Fruit fly (Drosophila melanogaster): ENCODE measurements around the gene CG13116.
A peak's percentile ranks its signal among the peaks of the same experiment; 100 is the strongest.

DNA sequence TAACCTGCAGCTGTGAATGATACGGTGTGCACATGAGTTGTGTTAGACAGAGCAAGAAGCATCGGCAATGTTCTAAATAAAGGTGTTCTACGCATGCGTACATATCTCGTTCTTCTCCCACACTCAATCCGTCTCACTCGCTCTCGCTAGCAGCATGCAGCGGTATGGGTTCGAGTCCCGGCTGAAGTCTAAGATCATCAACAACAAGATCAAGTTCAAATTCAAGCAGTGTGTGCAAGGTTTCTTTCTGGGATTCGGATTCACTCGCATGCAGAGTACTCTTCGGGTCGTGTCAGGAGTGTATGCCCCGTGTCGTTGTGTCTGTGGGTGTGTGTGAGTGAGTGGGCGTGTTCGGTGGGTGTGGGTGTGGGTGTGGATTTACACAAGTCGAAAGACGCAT is 1.5 kb downstream of the CG13116 start:
- TF ChIP-seq TFAM (GFP tag; optimal IDR thresholded peaks at IDR 0.05) (no peak), br (optimal IDR thresholded peaks at IDR 0.05) (no peak), chif (GFP tag; optimal IDR thresholded peaks at IDR 0.05) (no peak), dimm (GFP tag; IDR thresholded peaks at IDR 0.05) (no peak), psq (GFP tag; optimal IDR thresholded peaks at IDR 0.05) (no peak), Deaf1 (tag; optimal IDR thresholded peaks at IDR 0.05) (peak; percentile 80), Dref (GFP tag; IDR thresholded peaks at IDR 0.05) (no peak), gcm (GFP tag; optimal IDR thresholded peaks at IDR 0.05) (no peak), Dek (tag; optimal IDR thresholded peaks at IDR 0.05) (no peak), CG6254 (GFP tag; optimal IDR thresholded peaks at IDR 0.05) (no peak)
